In genomic region chr3L:18632187-18632635, dm6 we compare ENCODE assay signal across 1 fruit fly cellular context.
TF ChIP-seq lines count a peak whose summit lies in the region.

No protein-coding gene starts in this region.

TF ChIP-seq in whole organism, embryonic, 481 proteins besides CTCF, POLR2A, EP300 and RAD21 (continued from another document):
- TF ChIP-seq CG14050 (GFP tag; IDR thresholded peaks at IDR 0.05; lab: Robert Waterston, UW), result no peak
- no peak for TF ChIP-seq Xbp1 (GFP tag; optimal IDR thresholded peaks at IDR 0.05; lab: Kevin White, UChicago)
- no peak for TF ChIP-seq Lpt (GFP tag; optimal IDR thresholded peaks at IDR 0.05; lab: Kevin White, UChicago)
- no peak for TF ChIP-seq her (GFP tag; optimal IDR thresholded peaks at IDR 0.05; lab: Kevin White, UChicago)
- TF ChIP-seq CG10431 (GFP tag; optimal IDR thresholded peaks at IDR 0.05; lab: Kevin White, UChicago), result no peak
- TF ChIP-seq CG2120 (GFP tag; optimal IDR thresholded peaks at IDR 0.05; lab: Kevin White, UChicago), result no peak
- no peak for TF ChIP-seq ase (GFP tag; IDR thresholded peaks at IDR 0.05; lab: Robert Waterston, UW)
- no peak for TF ChIP-seq gcm (GFP tag; optimal IDR thresholded peaks at IDR 0.05; lab: Kevin White, UChicago)
- no peak for TF ChIP-seq D19A (tag; optimal IDR thresholded peaks at IDR 0.05; lab: Kevin White, UChicago)
- TF ChIP-seq CG9727 (GFP tag; optimal IDR thresholded peaks at IDR 0.05; lab: Kevin White, UChicago), result no peak
- TF ChIP-seq CG10462 (GFP tag; optimal IDR thresholded peaks at IDR 0.05; lab: Kevin White, UChicago), result no peak
- TF ChIP-seq CG6272 (GFP tag; IDR thresholded peaks at IDR 0.05; lab: Robert Waterston, UW), result no peak
- TF ChIP-seq Hmx (GFP tag; optimal IDR thresholded peaks at IDR 0.05; lab: Kevin White, UChicago), result no peak
- TF ChIP-seq CG6854 (GFP tag; optimal IDR thresholded peaks at IDR 0.05; lab: Kevin White, UChicago), result no peak
- no peak for TF ChIP-seq CG42726 (GFP tag; IDR thresholded peaks at IDR 0.05; lab: Robert Waterston, UW; ENCODE audit: partially characterized antibody)
- no peak for TF ChIP-seq CG16863 (GFP tag; optimal IDR thresholded peaks at IDR 0.05; lab: Kevin White, UChicago)
- no peak for TF ChIP-seq CG6654 (GFP tag; optimal IDR thresholded peaks at IDR 0.05; lab: Kevin White, UChicago)
- no peak for TF ChIP-seq gem (tag; optimal IDR thresholded peaks at IDR 0.05; lab: Kevin White, UChicago)
- TF ChIP-seq CG30403 (GFP tag; optimal IDR thresholded peaks at IDR 0.05; lab: Kevin White, UChicago), result no peak
- TF ChIP-seq HmgZ (tag; optimal IDR thresholded peaks at IDR 0.05; lab: Kevin White, UChicago), result peak; percentile 32
- TF ChIP-seq onecut (GFP tag; IDR thresholded peaks at IDR 0.05; lab: Robert Waterston, UW), result no peak
- no peak for TF ChIP-seq CG10147 (GFP tag; optimal IDR thresholded peaks at IDR 0.05; lab: Kevin White, UChicago)
- no peak for TF ChIP-seq dm (GFP tag; optimal IDR thresholded peaks at IDR 0.05; lab: Kevin White, UChicago)
- no peak for TF ChIP-seq CG2199 (GFP tag; IDR thresholded peaks at IDR 0.05; lab: Robert Waterston, UW)
- TF ChIP-seq Sox100B (GFP tag; optimal IDR thresholded peaks at IDR 0.05; lab: Kevin White, UChicago), result no peak
- no peak for TF ChIP-seq dan (GFP tag; IDR thresholded peaks at IDR 0.05; lab: Robert Waterston, UW)
- TF ChIP-seq Hmr (GFP tag; optimal IDR thresholded peaks at IDR 0.05; lab: Kevin White, UChicago), result peak; percentile 3
- TF ChIP-seq CG18476 (GFP tag; optimal IDR thresholded peaks at IDR 0.05; lab: Kevin White, UChicago), result no peak
- TF ChIP-seq ap (GFP tag; IDR thresholded peaks at IDR 0.05; lab: Robert Waterston, UW), result no peak
- no peak for TF ChIP-seq CG10565 (GFP tag; optimal IDR thresholded peaks at IDR 0.05; lab: Kevin White, UChicago)
- TF ChIP-seq Atf-2 (GFP tag; optimal IDR thresholded peaks at IDR 0.05; lab: Kevin White, UChicago), result no peak
- peak; percentile 52 for TF ChIP-seq sd (tag; optimal IDR thresholded peaks at IDR 0.05; lab: Kevin White, UChicago)
- no peak for TF ChIP-seq slp2 (GFP tag; optimal IDR thresholded peaks at IDR 0.05; lab: Kevin White, UChicago)
- TF ChIP-seq wek (GFP tag; optimal IDR thresholded peaks at IDR 0.05; lab: Kevin White, UChicago), result no peak
- TF ChIP-seq CG3065 (GFP tag; optimal IDR thresholded peaks at IDR 0.05; lab: Kevin White, UChicago), result no peak
- no peak for TF ChIP-seq CkIIα-i1 (GFP tag; IDR thresholded peaks at IDR 0.05; lab: Robert Waterston, UW)
- TF ChIP-seq CG10209 (GFP tag; optimal IDR thresholded peaks at IDR 0.05; lab: Kevin White, UChicago), result no peak
- no peak for TF ChIP-seq Meics (GFP tag; optimal IDR thresholded peaks at IDR 0.05; lab: Kevin White, UChicago)
- no peak for TF ChIP-seq CG11398 (GFP tag; optimal IDR thresholded peaks at IDR 0.05; lab: Kevin White, UChicago)
- no peak for TF ChIP-seq CG18619 (GFP tag; optimal IDR thresholded peaks at IDR 0.05; lab: Kevin White, UChicago)
- TF ChIP-seq Sry-β (GFP tag; optimal IDR thresholded peaks at IDR 0.05; lab: Kevin White, UChicago), result no peak
- no peak for TF ChIP-seq E2f2 (GFP tag; IDR thresholded peaks at IDR 0.05; lab: Robert Waterston, UW)
- TF ChIP-seq Med (GFP tag; lab: Kevin White, UChicago), result peak; percentile 8
- no peak for TF ChIP-seq CG11093 (GFP tag; IDR thresholded peaks at IDR 0.05; lab: Robert Waterston, UW)
- no peak for TF ChIP-seq pnt (GFP tag; optimal IDR thresholded peaks at IDR 0.05; lab: Kevin White, UChicago)
- peak; percentile 11 for TF ChIP-seq Fer1 (GFP tag; optimal IDR thresholded peaks at IDR 0.05; lab: Kevin White, UChicago)
- TF ChIP-seq CG4282 (GFP tag; optimal IDR thresholded peaks at IDR 0.05; lab: Kevin White, UChicago), result no peak
- TF ChIP-seq lilli (GFP tag; optimal IDR thresholded peaks at IDR 0.05; lab: Kevin White, UChicago), result no peak
- TF ChIP-seq seq (GFP tag; IDR thresholded peaks at IDR 0.05; lab: Robert Waterston, UW), result no peak; the same call in 1 of the 2 replicates
- TF ChIP-seq Ravus (GFP tag; IDR thresholded peaks at IDR 0.05; lab: Robert Waterston, UW), result no peak
- TF ChIP-seq CG34376 (GFP tag; optimal IDR thresholded peaks at IDR 0.05; lab: Kevin White, UChicago), result peak; percentile 39
- no peak for TF ChIP-seq B-H1 (GFP tag; IDR thresholded peaks at IDR 0.05; lab: Robert Waterston, UW)
- TF ChIP-seq CG31224 (GFP tag; IDR thresholded peaks at IDR 0.05; lab: Robert Waterston, UW), result no peak
- no peak for TF ChIP-seq CG7987 (GFP tag; optimal IDR thresholded peaks at IDR 0.05; lab: Kevin White, UChicago)
- TF ChIP-seq CG14965 (GFP tag; optimal IDR thresholded peaks at IDR 0.05; lab: Kevin White, UChicago; ENCODE audit: borderline replicate concordance), result no peak
- no peak for TF ChIP-seq Scr (GFP tag; IDR thresholded peaks at IDR 0.05; lab: Robert Waterston, UW; ENCODE audit: partially characterized antibody)
- TF ChIP-seq Myb (GFP tag; optimal IDR thresholded peaks at IDR 0.05; lab: Kevin White, UChicago), result no peak
- TF ChIP-seq kah (GFP tag; optimal IDR thresholded peaks at IDR 0.05; lab: Kevin White, UChicago), result no peak
- no peak for TF ChIP-seq H15 (GFP tag; IDR thresholded peaks at IDR 0.05; lab: Robert Waterston, UW)
- TF ChIP-seq pzg (GFP tag; optimal IDR thresholded peaks at IDR 0.05; lab: Kevin White, UChicago), result no peak
- TF ChIP-seq Vsx1 (GFP tag; optimal IDR thresholded peaks at IDR 0.05; lab: Kevin White, UChicago), result no peak
- no peak for TF ChIP-seq CG11247 (GFP tag; IDR thresholded peaks at IDR 0.05; lab: Robert Waterston, UW)
- TF ChIP-seq CG17385 (GFP tag; optimal IDR thresholded peaks at IDR 0.05; lab: Kevin White, UChicago), result no peak
- no peak for TF ChIP-seq Lim3 (GFP tag; IDR thresholded peaks at IDR 0.05; lab: Robert Waterston, UW)
- no peak for TF ChIP-seq CG7556 (GFP tag; optimal IDR thresholded peaks at IDR 0.05; lab: Kevin White, UChicago)
- TF ChIP-seq GATAe (GFP tag; conservative IDR thresholded peaks at IDR 0.05; lab: Robert Waterston, UW), result peak; percentile 32; the same call in 1 of the 2 replicates
- TF ChIP-seq CG9876 (GFP tag; optimal IDR thresholded peaks at IDR 0.05; lab: Kevin White, UChicago), result no peak
- no peak for TF ChIP-seq unc-4 (GFP tag; IDR thresholded peaks at IDR 0.05; lab: Robert Waterston, UW; ENCODE audit: partially characterized antibody)
- TF ChIP-seq CG17829 (tag; optimal IDR thresholded peaks at IDR 0.05; lab: Kevin White, UChicago), result no peak
- TF ChIP-seq CG9932 (GFP tag; IDR thresholded peaks at IDR 0.05; lab: Robert Waterston, UW), result no peak
- no peak for TF ChIP-seq CG15269 (tag; optimal IDR thresholded peaks at IDR 0.05; lab: Kevin White, UChicago)
- no peak for TF ChIP-seq sr (GFP tag; IDR thresholded peaks at IDR 0.05; lab: Robert Waterston, UW)
- TF ChIP-seq Poxn (GFP tag; IDR thresholded peaks at IDR 0.05; lab: Robert Waterston, UW), result no peak
- no peak for TF ChIP-seq CG1832 (GFP tag; optimal IDR thresholded peaks at IDR 0.05; lab: Kevin White, UChicago)
- no peak for TF ChIP-seq otp (GFP tag; IDR thresholded peaks at IDR 0.05; lab: Robert Waterston, UW)
- TF ChIP-seq Hr78 (GFP tag; optimal IDR thresholded peaks at IDR 0.05; lab: Kevin White, UChicago), result no peak
- no peak for TF ChIP-seq luna (GFP tag; optimal IDR thresholded peaks at IDR 0.05; lab: Kevin White, UChicago)
- TF ChIP-seq Ssrp (tag; optimal IDR thresholded peaks at IDR 0.05; lab: Kevin White, UChicago), result no peak
- no peak for TF ChIP-seq mam (GFP tag; optimal IDR thresholded peaks at IDR 0.05; lab: Kevin White, UChicago)
- TF ChIP-seq tup (GFP tag; optimal IDR thresholded peaks at IDR 0.05; lab: Kevin White, UChicago), result no peak
- peak; percentile 17 for TF ChIP-seq lab (GFP tag; optimal IDR thresholded peaks at IDR 0.05; lab: Kevin White, UChicago)
- no peak for TF ChIP-seq CG14014 (GFP tag; IDR thresholded peaks at IDR 0.05; lab: Robert Waterston, UW)
- no peak for TF ChIP-seq bab2 (GFP tag; optimal IDR thresholded peaks at IDR 0.05; lab: Kevin White, UChicago)
- no peak for TF ChIP-seq Dbx (GFP tag; IDR thresholded peaks at IDR 0.05; lab: Robert Waterston, UW)
- TF ChIP-seq CG15514 (GFP tag; optimal IDR thresholded peaks at IDR 0.05; lab: Kevin White, UChicago), result peak; percentile 5
- TF ChIP-seq Bdp1 (GFP tag; optimal IDR thresholded peaks at IDR 0.05; lab: Kevin White, UChicago), result no peak
- TF ChIP-seq crc (GFP tag; optimal IDR thresholded peaks at IDR 0.05; lab: Kevin White, UChicago), result no peak
- no peak for TF ChIP-seq lov (optimal IDR thresholded peaks at IDR 0.05; lab: Kevin White, UChicago)
- TF ChIP-seq lov (GFP tag; IDR thresholded peaks at IDR 0.05; lab: Robert Waterston, UW), result no peak
- no peak for TF ChIP-seq Chrac-16 (GFP tag; optimal IDR thresholded peaks at IDR 0.05; lab: Kevin White, UChicago)
- no peak for TF ChIP-seq zen (tag; optimal IDR thresholded peaks at IDR 0.05; lab: Kevin White, UChicago)
- TF ChIP-seq H2.0 (GFP tag; IDR thresholded peaks at IDR 0.05; lab: Robert Waterston, UW), result no peak
- TF ChIP-seq CG2889 (GFP tag; IDR thresholded peaks at IDR 0.05; lab: Robert Waterston, UW), result no peak
- no peak for TF ChIP-seq CG7839 (tag; optimal IDR thresholded peaks at IDR 0.05; lab: Kevin White, UChicago)
- no peak for TF ChIP-seq ham (GFP tag; IDR thresholded peaks at IDR 0.05; lab: Robert Waterston, UW)
- no peak for TF ChIP-seq NFAT (GFP tag; IDR thresholded peaks at IDR 0.05; lab: Robert Waterston, UW)
- TF ChIP-seq salm (tag; optimal IDR thresholded peaks at IDR 0.05; lab: Kevin White, UChicago), result no peak
- TF ChIP-seq org-1 (GFP tag; optimal IDR thresholded peaks at IDR 0.05; lab: Kevin White, UChicago), result no peak
